Worm (Caenorhabditis elegans): ENCODE results near the gene ttr-9.
A peak's percentile ranks its signal among the peaks of the same experiment; 100 is the strongest.

ttr-9 gene

ce11 chrIV:9536124-9536523 is 30.0 kb upstream of the ttr-9 start (continued):
- TF ChIP-seq nhr-11 (tag; optimal IDR thresholded peaks at IDR 0.05) (no peak), tbx-2 (tag; optimal IDR thresholded peaks at IDR 0.05) (no peak), sox-4 (tag; optimal IDR thresholded peaks at IDR 0.05) (no peak), unc-30 (tag; optimal IDR thresholded peaks at IDR 0.05) (no peak), C04F5.9 (tag; optimal IDR thresholded peaks at IDR 0.05) (no peak), mab-9 (GFP tag; IDR thresholded peaks at IDR 0.05) (no peak), nhr-20 (tag; optimal IDR thresholded peaks at IDR 0.05) (peak; percentile 16), nhr-85 (tag) (peak; percentile 82), lin-14 (GFP tag; optimal IDR thresholded peaks at IDR 0.05) (peak; percentile 19), dsc-1 (tag; optimal IDR thresholded peaks at IDR 0.05) (no peak), pag-3 (tag; optimal IDR thresholded peaks at IDR 0.05; ENCODE audit: borderline replicate concordance, insufficient read depth) (no peak), egl-27 (tag; optimal IDR thresholded peaks at IDR 0.05) (no peak), aha-1 (tag; optimal IDR thresholded peaks at IDR 0.05) (no peak), hlh-4 (tag; optimal IDR thresholded peaks at IDR 0.05) (no peak), ztf-11 (tag; optimal IDR thresholded peaks at IDR 0.05) (no peak), xbp-1 (tag; optimal IDR thresholded peaks at IDR 0.05) (no peak)

ce11 chrIV:9535105-9535504 is 29.0 kb upstream of the ttr-9 start:
- TF ChIP-seq nhr-19 (GFP tag; conservative IDR thresholded peaks at IDR 0.05) (peak; percentile 28), blmp-1 (tag; optimal IDR thresholded peaks at IDR 0.05) (peak; percentile 76), nhr-71 (tag; optimal IDR thresholded peaks at IDR 0.05) (peak; percentile 55), snu-23 (GFP tag; optimal IDR thresholded peaks at IDR 0.05) (peak; percentile 58), lin-14 (GFP tag; optimal IDR thresholded peaks at IDR 0.05) (peak; percentile 47), ceh-82 (tag; optimal IDR thresholded peaks at IDR 0.05) (no peak), ets-5 (GFP tag; IDR thresholded peaks at IDR 0.05) (no peak), nhr-20 (tag; optimal IDR thresholded peaks at IDR 0.05) (peak; percentile 63), elt-3 (tag; optimal IDR thresholded peaks at IDR 0.05) (peak in 5 of 6 experiments; percentile 46 to 81 (median 76)), nhr-90 (tag; optimal IDR thresholded peaks at IDR 0.05; ENCODE audit: poor library complexity) (peak; percentile 39), nhr-85 (tag) (peak; percentile 76), nhr-237 (tag; optimal IDR thresholded peaks at IDR 0.05) (no peak), unc-62 (GFP tag; optimal IDR thresholded peaks at IDR 0.05) (no peak), tbx-2 (tag; optimal IDR thresholded peaks at IDR 0.05) (peak; percentile 30), lin-35 (GFP tag; optimal IDR thresholded peaks at IDR 0.05) (peak in 1 of 2 experiments; percentile 20), lin-15B (tag; optimal IDR thresholded peaks at IDR 0.05) (no peak)

ce11 chrIV:9534342-9534741 is 28.2 kb upstream of the ttr-9 start:
- TF ChIP-seq C34B4.2 (tag; optimal IDR thresholded peaks at IDR 0.05) (no peak), lin-15B (tag; optimal IDR thresholded peaks at IDR 0.05) (no peak), tbx-2 (tag; optimal IDR thresholded peaks at IDR 0.05) (peak; percentile 41), tlp-1 (tag; optimal IDR thresholded peaks at IDR 0.05) (no peak), fkh-10 (GFP tag; optimal IDR thresholded peaks at IDR 0.05) (no peak), nhr-84 (tag; optimal IDR thresholded peaks at IDR 0.05) (no peak), Y116A8C.19 (tag; optimal IDR thresholded peaks at IDR 0.05; ENCODE audit: borderline replicate concordance) (no peak), jun-1 (tag; optimal IDR thresholded peaks at IDR 0.05) (no peak), nhr-11 (tag; optimal IDR thresholded peaks at IDR 0.05) (no peak), lin-14 (GFP tag; optimal IDR thresholded peaks at IDR 0.05) (peak; percentile 85), vab-15 (tag; optimal IDR thresholded peaks at IDR 0.05) (no peak), aly-2 (tag; optimal IDR thresholded peaks at IDR 0.05) (no peak), nhr-90 (tag; optimal IDR thresholded peaks at IDR 0.05; ENCODE audit: poor library complexity) (peak; percentile 86), unc-130 (tag; optimal IDR thresholded peaks at IDR 0.05) (peak; percentile 21), ces-1 (GFP tag; optimal IDR thresholded peaks at IDR 0.05) (no peak), sup-37 (GFP tag; optimal IDR thresholded peaks at IDR 0.05) (no peak), fos-1 (tag; optimal IDR thresholded peaks at IDR 0.05) (peak; percentile 23), irx-1 (tag; optimal IDR thresholded peaks at IDR 0.05) (no peak), elt-3 (tag; optimal IDR thresholded peaks at IDR 0.05) (peak in 2 of 6 experiments; percentile 57 to 82), F16B12.6 (tag; optimal IDR thresholded peaks at IDR 0.05) (no peak), hlh-4 (tag; optimal IDR thresholded peaks at IDR 0.05) (no peak), lsy-2 (tag; optimal IDR thresholded peaks at IDR 0.05) (peak; percentile 66 to 68), efl-3 (GFP tag; optimal IDR thresholded peaks at IDR 0.05) (no peak), skn-1 (tag; optimal IDR thresholded peaks at IDR 0.05) (peak; percentile 69), nhr-28 (tag; optimal IDR thresholded peaks at IDR 0.05) (no peak), nhr-237 (tag; optimal IDR thresholded peaks at IDR 0.05) (peak; percentile 53), mef-2 (tag; optimal IDR thresholded peaks at IDR 0.05) (no peak), ceh-63 (GFP tag; optimal IDR thresholded peaks at IDR 0.05) (no peak), dsc-1 (tag; optimal IDR thresholded peaks at IDR 0.05) (no peak), alr-1 (tag; optimal IDR thresholded peaks at IDR 0.05; ENCODE audit: borderline replicate concordance) (no peak)
